Worm (Caenorhabditis elegans) whole organism, young adult: Measurements from ENCODE around the gene ZC13.1.

Experiments used
- C06A6.2 ChIP-seq: fragments of 200-800 bp; sonication (Bioruptor generic); conservative IDR thresholded peaks from 2 replicates; pipeline ENCODE4 v1.3.6; 2022; ENCODE audit warnings: missing genetic modification characterization, missing compliant biosample characterization
- F22D6.2 ChIP-seq: sonication (generic microtip); optimal IDR thresholded peaks from 2 replicates; lab custom pipeline; 2016; ENCODE audit warnings: mild to moderate bottlenecking, missing genetic modification characterization, missing compliant biosample characterization
- F57C9.4 ChIP-seq: sonication (generic microtip); optimal IDR thresholded peaks from 2 replicates; lab custom pipeline; 2017; ENCODE audit warnings: mild to moderate bottlenecking, missing genetic modification characterization, missing compliant biosample characterization
- K12H6.12 ChIP-seq: fragments of 200-800 bp; sonication (Bioruptor generic); optimal IDR thresholded peaks from 2 replicates; lab custom pipeline; 2018; ENCODE audit warnings: mild to moderate bottlenecking, missing genetic modification characterization, missing compliant biosample characterization
- akir-1 ChIP-seq: fragments of 200-800 bp; sonication (Bioruptor generic); optimal IDR thresholded peaks from 2 replicates; lab custom pipeline; 2018; ENCODE audit warnings: mild to moderate bottlenecking, missing genetic modification characterization, moderate library complexity, missing compliant biosample characterization
- aptf-2 ChIP-seq: fragments of 200-800 bp; sonication (Bioruptor generic); conservative IDR thresholded peaks from 2 replicates; pipeline ENCODE4 v1.3.6; 2022; ENCODE audit warnings: missing genetic modification reagents, missing genetic modification characterization, missing compliant biosample characterization
- aptf-3 ChIP-seq: fragments of 200-800 bp; sonication (Bioruptor generic); IDR thresholded peaks from 2 replicates; pipeline ENCODE4 v1.3.6; 2022; ENCODE audit warnings: missing genetic modification characterization, missing compliant biosample characterization
- atf-7 ChIP-seq: sonication (generic microtip); optimal IDR thresholded peaks from 2 replicates; lab custom pipeline; 2017; ENCODE audit warnings: mild to moderate bottlenecking, missing genetic modification characterization, missing compliant biosample characterization
- ccch-3 ChIP-seq: fragments of 200-800 bp; sonication (Bioruptor generic); optimal IDR thresholded peaks from 2 replicates; lab custom pipeline; 2018; ENCODE audit warnings: mild to moderate bottlenecking, missing genetic modification characterization, missing compliant biosample characterization
- ceh-27 ChIP-seq: fragments of 200-800 bp; sonication (Bioruptor generic); optimal IDR thresholded peaks from 2 replicates; lab custom pipeline; 2018; ENCODE audit warnings: mild to moderate bottlenecking, missing genetic modification characterization, moderate library complexity, missing compliant biosample characterization
- ceh-58 ChIP-seq: fragments of 200-800 bp; sonication (Bioruptor generic); IDR thresholded peaks from 2 replicates; pipeline ENCODE4 v1.3.6; 2022; ENCODE audit warnings: missing genetic modification characterization, missing compliant biosample characterization
- die-1 ChIP-seq: sonication (generic microtip); optimal IDR thresholded peaks from 2 replicates; lab custom pipeline; 2016; ENCODE audit warnings: missing genotype, mild to moderate bottlenecking, missing genetic modification characterization, missing compliant biosample characterization
- dox-1 ChIP-seq: fragments of 200-800 bp; sonication (Bioruptor generic); IDR thresholded peaks from 2 replicates; pipeline ENCODE4 v1.3.6; 2022; ENCODE audit warnings: missing genetic modification reagents, missing genetic modification characterization, missing compliant biosample characterization
- dpff-1 ChIP-seq: sonication (generic microtip); optimal IDR thresholded peaks from 2 replicates; lab custom pipeline; 2017; ENCODE audit warnings: mild to moderate bottlenecking, missing genetic modification characterization, missing compliant biosample characterization
- ekl-4 ChIP-seq: fragments of 200-800 bp; sonication (Bioruptor generic); IDR thresholded peaks from 2 replicates; pipeline ENCODE4 v1.3.6; 2022; ENCODE audit warnings: missing genetic modification reagents, missing genetic modification characterization, missing compliant biosample characterization
- gei-17 ChIP-seq: fragments of 200-800 bp; sonication (Bioruptor generic); optimal IDR thresholded peaks from 2 replicates; lab custom pipeline; 2018; ENCODE audit warnings: mild to moderate bottlenecking, missing genetic modification characterization, missing compliant biosample characterization
- hlh-26 ChIP-seq: fragments of 200-800 bp; sonication (Bioruptor generic); conservative IDR thresholded peaks from 2 replicates; pipeline ENCODE4 v1.3.6; 2022; ENCODE audit warnings: missing genetic modification reagents, missing genetic modification characterization, missing compliant biosample characterization
- hrde-1 ChIP-seq: sonication (generic microtip); optimal IDR thresholded peaks from 2 replicates; lab custom pipeline; 2016; ENCODE audit warnings: missing genetic modification characterization, mild to moderate bottlenecking, missing compliant biosample characterization, moderate library complexity, missing genotype, missing genetic modification reagents, borderline replicate concordance
- let-526 ChIP-seq: fragments of 200-800 bp; sonication (Bioruptor generic); IDR thresholded peaks from 2 replicates; pipeline ENCODE4 v1.3.6; 2022; ENCODE audit warnings: missing genetic modification reagents, missing genetic modification characterization, missing compliant biosample characterization
- lin-26 ChIP-seq: fragments of 200-800 bp; sonication (Bioruptor generic); IDR thresholded peaks from 2 replicates; pipeline ENCODE4 v1.3.6; 2022; ENCODE audit warnings: missing genetic modification reagents, missing genetic modification characterization, missing compliant biosample characterization
- lsl-1 ChIP-seq: fragments of 200-800 bp; sonication (Bioruptor generic); optimal IDR thresholded peaks from 2 replicates; lab custom pipeline; 2018; ENCODE audit warnings: mild to moderate bottlenecking, missing genetic modification characterization, moderate library complexity, missing compliant biosample characterization
- nfya-1 ChIP-seq: sonication (generic microtip); optimal IDR thresholded peaks from 2 replicates; lab custom pipeline; 2017; ENCODE audit warnings: antibody characterized with exemption, missing compliant biosample characterization, missing genetic modification characterization, borderline replicate concordance; ENCODE audit not compliant: insufficient read depth
- nfyb-1 ChIP-seq: fragments of 200-800 bp; sonication (Bioruptor generic); IDR thresholded peaks from 2 replicates; pipeline ENCODE4 v1.3.6; 2022; ENCODE audit warnings: missing genetic modification reagents, missing genetic modification characterization, missing compliant biosample characterization
- nhr-80 ChIP-seq: sonication (generic microtip); optimal IDR thresholded peaks from 2 replicates; lab custom pipeline; 2016; ENCODE audit warnings: missing genetic modification characterization, missing compliant biosample characterization
- rpc-1 ChIP-seq, 2 experiments: fragments of 150-350 bp in 1 of 2; sonication (generic microtip) in 1 of 2; optimal IDR thresholded peaks; 2 replicates each; lab custom pipeline; 2014 to 2018; ENCODE audit warnings: missing biosample characterization in 1 of 2, missing genetic modification characterization in 1 of 2, missing genetic modification reagents in 1 of 2, missing genotype in 1 of 2
- sea-2 ChIP-seq: fragments of 200-800 bp; sonication (Bioruptor generic); IDR thresholded peaks from 2 replicates; pipeline ENCODE4 v1.3.6; 2022; ENCODE audit warnings: missing genetic modification characterization, missing compliant biosample characterization
- snpc-1.1 ChIP-seq: sonication (generic microtip); optimal IDR thresholded peaks from 2 replicates; lab custom pipeline; 2017; ENCODE audit warnings: missing genetic modification characterization, mild to moderate bottlenecking, missing compliant biosample characterization, antibody characterized with exemption, moderate library complexity, missing genotype, missing genetic modification reagents; ENCODE audit not compliant: insufficient read depth
- snpc-3.4 ChIP-seq: sonication (generic microtip); optimal IDR thresholded peaks from 2 replicates; lab custom pipeline; 2017; ENCODE audit warnings: missing genetic modification characterization, mild to moderate bottlenecking, missing compliant biosample characterization, antibody characterized with exemption, moderate library complexity, missing genotype, missing genetic modification reagents
- snpc-4 ChIP-seq, 5 experiments: fragments of 150-350 bp in 1 of 5; sonication (generic microtip) in 4 of 5; optimal IDR thresholded peaks; 2 replicates each; lab custom pipeline; 2014 to 2018; ENCODE audit warnings: missing genetic modification characterization in 5 of 5, missing biosample characterization in 3 of 5, antibody characterized with exemption in 2 of 5, mild to moderate bottlenecking in 2 of 5, missing compliant biosample characterization in 2 of 5, missing genotype in 2 of 5, moderate library complexity in 2 of 5, missing genetic modification reagents in 1 of 5
- somi-1 ChIP-seq: fragments of 200-800 bp; sonication (Bioruptor generic); optimal IDR thresholded peaks from 2 replicates; lab custom pipeline; 2018; ENCODE audit warnings: mild to moderate bottlenecking, missing genetic modification characterization, missing compliant biosample characterization
- unc-62 ChIP-seq: fragments of 150-350 bp; optimal IDR thresholded peaks from 2 replicates; lab custom pipeline; 2014; ENCODE audit warnings: missing biosample characterization, missing genetic modification reagents, missing genetic modification characterization
- xnd-1 ChIP-seq: sonication (generic microtip); optimal IDR thresholded peaks from 2 replicates; lab custom pipeline; 2016; ENCODE audit warnings: missing genotype, missing genetic modification reagents, missing genetic modification characterization, missing compliant biosample characterization
- ztf-18 ChIP-seq: sonication (generic microtip); optimal IDR thresholded peaks from 2 replicates; lab custom pipeline; 2016; ENCODE audit warnings: missing genotype, mild to moderate bottlenecking, missing genetic modification characterization, missing compliant biosample characterization
- ztf-26 ChIP-seq: sonication (generic microtip); optimal IDR thresholded peaks from 2 replicates; lab custom pipeline; 2017; ENCODE audit warnings: missing genetic modification characterization, missing compliant biosample characterization

The ZC13.1 gene

DNA sequence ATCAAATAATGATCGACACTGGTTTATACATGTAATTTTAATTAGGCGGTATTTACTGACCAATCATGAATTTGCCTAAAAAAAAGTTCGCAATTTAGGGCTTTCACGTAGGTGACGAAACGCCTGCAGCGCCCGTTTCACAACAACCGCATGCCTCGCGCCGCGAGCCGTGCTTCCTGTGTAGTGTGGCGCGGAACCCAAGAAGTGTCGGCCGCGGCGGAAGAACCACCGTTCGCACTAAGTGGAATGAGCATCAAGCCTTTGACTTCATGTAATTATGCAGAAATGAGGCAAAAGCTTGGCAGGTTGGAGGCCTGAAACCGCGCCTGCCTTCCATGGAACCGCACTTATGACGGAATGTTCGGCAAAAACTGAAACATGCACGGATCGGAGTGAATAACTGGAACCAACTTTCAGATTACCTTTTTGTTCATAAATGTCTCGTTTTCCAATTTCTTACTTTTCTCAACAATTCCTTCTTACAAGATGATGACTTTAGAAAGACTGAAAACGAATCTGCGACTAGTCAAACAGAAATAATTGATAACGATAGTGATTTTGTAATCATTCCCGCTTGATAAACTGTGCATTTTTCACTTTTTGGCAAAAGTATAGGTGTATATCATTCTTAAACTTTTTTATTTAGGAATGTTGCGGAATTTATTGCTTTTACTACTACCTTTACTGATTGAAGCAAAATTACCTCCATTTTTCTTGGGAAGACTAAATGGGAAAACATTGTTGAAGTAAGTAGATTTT is 4.9 kb upstream of the ZC13.1 start, which contains the start of gene F56F10.1 (continued):
- TF ChIP-seq ccch-3 (GFP tag; lab: Kevin White, UChicago) (no peak), unc-62 (GFP tag; lab: Kevin White, UChicago) (no peak), aptf-2 (GFP tag; lab: Robert Waterston, UW) (no peak), ceh-27 (GFP tag; lab: Kevin White, UChicago) (no peak), akir-1 (no peak), die-1 (no peak), snpc-4 (GFP tag; optimal IDR thresholded peaks at IDR 0.05; lab: Kevin White, UChicago) (peak; percentile 35), snpc-4 (tag; optimal IDR thresholded peaks at IDR 0.05; lab: Kevin White, UChicago) (peak; percentile 20 to 93 (median 72)), gei-17 (no peak), aptf-3 (GFP tag; lab: Robert Waterston, UW) (no peak), somi-1 (no peak)

DNA sequence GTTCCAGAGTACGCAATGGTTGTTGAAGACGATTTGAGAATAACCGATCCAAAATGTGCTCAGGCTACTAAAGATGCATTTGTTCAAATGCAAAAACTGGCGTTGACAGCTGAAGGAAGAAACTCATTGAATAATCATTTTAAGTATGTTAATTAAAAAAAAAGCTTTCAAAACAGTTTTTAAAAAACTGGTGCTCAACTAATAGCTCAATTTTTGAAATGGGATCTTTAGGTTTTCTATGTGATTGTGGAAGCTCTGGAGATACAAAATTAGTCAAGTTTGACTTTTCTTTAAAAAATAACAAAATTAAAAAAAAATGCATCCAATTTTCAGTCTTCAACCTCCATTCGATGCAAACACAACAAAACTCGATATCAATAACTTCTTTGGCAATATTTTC is 3.4 kb upstream of the ZC13.1 start:
- no peak for TF ChIP-seq ztf-18
- TF ChIP-seq sea-2 (GFP tag; lab: Robert Waterston, UW) = no peak
- TF ChIP-seq ekl-4 = no peak
- TF ChIP-seq lsl-1 (GFP tag; lab: Kevin White, UChicago) = no peak
- TF ChIP-seq rpc-1 (optimal IDR thresholded peaks at IDR 0.05; lab: Kevin White, UChicago) = no peak
- TF ChIP-seq rpc-1 (tag; optimal IDR thresholded peaks at IDR 0.05; lab: Kevin White, UChicago) = no peak
- no peak for TF ChIP-seq ceh-58
- no peak for TF ChIP-seq nfyb-1 (GFP tag; lab: Robert Waterston, UW)
- no peak for TF ChIP-seq ztf-26 (tag; lab: Kevin White, UChicago)
- no peak for TF ChIP-seq nhr-80 (tag; lab: Kevin White, UChicago)
- no peak for TF ChIP-seq dpff-1 (tag; lab: Kevin White, UChicago)
- no peak for TF ChIP-seq F57C9.4
- no peak for TF ChIP-seq lin-26 (GFP tag; lab: Robert Waterston, UW)
- no peak for TF ChIP-seq atf-7 (tag; lab: Kevin White, UChicago)
- TF ChIP-seq K12H6.12 = no peak
- no peak for TF ChIP-seq let-526 (GFP tag; lab: Robert Waterston, UW)
- TF ChIP-seq hlh-26 (GFP tag; lab: Robert Waterston, UW) = no peak
- TF ChIP-seq nfya-1 (tag; lab: Kevin White, UChicago) = no peak

DNA sequence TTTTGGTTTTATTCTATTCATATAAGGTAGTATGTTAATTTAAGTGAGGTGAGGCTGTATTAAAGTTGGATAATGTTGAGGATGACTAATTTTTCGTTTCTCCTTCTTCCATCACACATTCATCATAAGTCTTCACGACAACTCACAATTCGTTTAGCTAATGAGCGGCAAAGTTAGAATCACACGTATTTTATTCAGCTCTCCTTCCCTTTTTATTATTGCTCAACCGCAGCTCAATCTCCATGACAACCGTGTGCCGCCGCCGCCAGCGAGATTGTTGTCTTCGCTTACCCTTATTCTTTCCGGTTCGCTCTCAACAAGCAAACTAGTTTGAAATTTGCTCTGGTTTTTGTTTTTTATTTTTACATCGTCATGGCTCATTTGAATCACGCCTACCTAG is 3.3 kb downstream of the ZC13.1 start, which contains the start of gene ZC13.2:
ZC13.2 (plus strand) TSS at position 301 of the 400 bp plus-strand sequence.
- TF ChIP-seq F22D6.2 (tag; lab: Kevin White, UChicago) (no peak), snpc-3.4 (tag; lab: Kevin White, UChicago) (no peak), C06A6.2 (no peak), hrde-1 (no peak), sea-2 (GFP tag; lab: Robert Waterston, UW) (no peak), xnd-1 (no peak), snpc-1.1 (tag; lab: Kevin White, UChicago) (no peak), dox-1 (no peak), ztf-26 (tag; lab: Kevin White, UChicago) (no peak), lin-26 (GFP tag; lab: Robert Waterston, UW) (no peak)
- TF ChIP-seq, all 124 proteins: peak for 0
